Worm (Caenorhabditis elegans) whole organism, young adult: ENCODE data around the gene F39G3.2.

Experiments
- B0261.1 ChIP-seq: sonication (generic microtip); optimal IDR thresholded peaks from 2 replicates; lab custom pipeline; 2016; ENCODE audit warnings: mild to moderate bottlenecking, missing genetic modification characterization, moderate library complexity, missing compliant biosample characterization
- C06A6.2 ChIP-seq: fragments of 200-800 bp; sonication (Bioruptor generic); conservative IDR thresholded peaks from 2 replicates; pipeline ENCODE4 v1.3.6; 2022; ENCODE audit warnings: missing genetic modification characterization, missing compliant biosample characterization
- D2030.7 ChIP-seq: fragments of 200-800 bp; sonication (Bioruptor generic); IDR thresholded peaks from 2 replicates; pipeline ENCODE4 v1.3.6; 2022; ENCODE audit warnings: missing genetic modification reagents, missing genetic modification characterization, missing compliant biosample characterization
- F22D6.2 ChIP-seq: sonication (generic microtip); optimal IDR thresholded peaks from 2 replicates; lab custom pipeline; 2016; ENCODE audit warnings: mild to moderate bottlenecking, missing genetic modification characterization, missing compliant biosample characterization
- F33H1.4 ChIP-seq: fragments of 200-800 bp; sonication (Bioruptor generic); IDR thresholded peaks from 2 replicates; pipeline ENCODE4 v1.3.6; 2022; ENCODE audit warnings: missing genetic modification reagents, missing genetic modification characterization, missing compliant biosample characterization
- F39B2.1 ChIP-seq: fragments of 200-800 bp; sonication (Bioruptor generic); IDR thresholded peaks from 2 replicates; pipeline ENCODE4 v1.3.6; 2022; ENCODE audit warnings: missing genetic modification reagents, missing genetic modification characterization, missing compliant biosample characterization
- K11D2.4 ChIP-seq: fragments of 200-800 bp; sonication (Bioruptor generic); IDR thresholded peaks from 2 replicates; pipeline ENCODE4 v1.3.6; 2022; ENCODE audit warnings: missing genetic modification reagents, missing genetic modification characterization, missing compliant biosample characterization
- K12H6.12 ChIP-seq: fragments of 200-800 bp; sonication (Bioruptor generic); optimal IDR thresholded peaks from 2 replicates; lab custom pipeline; 2018; ENCODE audit warnings: mild to moderate bottlenecking, missing genetic modification characterization, missing compliant biosample characterization
- Y56A3A.18 ChIP-seq: fragments of 200-800 bp; sonication (Bioruptor generic); IDR thresholded peaks from 2 replicates; pipeline ENCODE4 v1.3.6; 2022; ENCODE audit warnings: missing genetic modification reagents, missing genetic modification characterization, missing compliant biosample characterization
- Y67H2A.10 ChIP-seq: fragments of 200-800 bp; sonication (Bioruptor generic); conservative IDR thresholded peaks from 2 replicates; pipeline ENCODE4 v1.3.6; 2022; ENCODE audit warnings: missing genetic modification reagents, missing genetic modification characterization, missing compliant biosample characterization
- athp-1 ChIP-seq: sonication (generic microtip); optimal IDR thresholded peaks from 2 replicates; lab custom pipeline; 2017; ENCODE audit warnings: mild to moderate bottlenecking, missing genetic modification characterization, missing compliant biosample characterization
- attf-3 ChIP-seq: fragments of 200-800 bp; sonication (Bioruptor generic); conservative IDR thresholded peaks from 2 replicates; pipeline ENCODE4 v1.3.6; 2022; ENCODE audit warnings: missing genetic modification reagents, missing genetic modification characterization, missing compliant biosample characterization
- attf-6 ChIP-seq: fragments of 200-800 bp; sonication (Bioruptor generic); IDR thresholded peaks from 2 replicates; pipeline ENCODE4 v1.3.6; 2022; ENCODE audit warnings: missing genetic modification reagents, missing genetic modification characterization, missing compliant biosample characterization
- ccch-3 ChIP-seq: fragments of 200-800 bp; sonication (Bioruptor generic); optimal IDR thresholded peaks from 2 replicates; lab custom pipeline; 2018; ENCODE audit warnings: mild to moderate bottlenecking, missing genetic modification characterization, missing compliant biosample characterization
- ceh-40 ChIP-seq: fragments of 200-800 bp; sonication (Bioruptor generic); IDR thresholded peaks from 2 replicates; pipeline ENCODE4 v1.3.6; 2022; ENCODE audit warnings: missing genetic modification characterization, missing compliant biosample characterization
- ceh-58 ChIP-seq: fragments of 200-800 bp; sonication (Bioruptor generic); IDR thresholded peaks from 2 replicates; pipeline ENCODE4 v1.3.6; 2022; ENCODE audit warnings: missing genetic modification characterization, missing compliant biosample characterization
- die-1 ChIP-seq: sonication (generic microtip); optimal IDR thresholded peaks from 2 replicates; lab custom pipeline; 2016; ENCODE audit warnings: missing genotype, mild to moderate bottlenecking, missing genetic modification characterization, missing compliant biosample characterization
- dox-1 ChIP-seq: fragments of 200-800 bp; sonication (Bioruptor generic); IDR thresholded peaks from 2 replicates; pipeline ENCODE4 v1.3.6; 2022; ENCODE audit warnings: missing genetic modification reagents, missing genetic modification characterization, missing compliant biosample characterization
- egl-18 ChIP-seq: fragments of 200-800 bp; sonication (Bioruptor generic); IDR thresholded peaks from 2 replicates; pipeline ENCODE4 v1.3.6; 2022; ENCODE audit warnings: missing genetic modification reagents, missing genetic modification characterization, missing compliant biosample characterization
- ekl-4 ChIP-seq: fragments of 200-800 bp; sonication (Bioruptor generic); IDR thresholded peaks from 2 replicates; pipeline ENCODE4 v1.3.6; 2022; ENCODE audit warnings: missing genetic modification reagents, missing genetic modification characterization, missing compliant biosample characterization
- gei-17 ChIP-seq: fragments of 200-800 bp; sonication (Bioruptor generic); optimal IDR thresholded peaks from 2 replicates; lab custom pipeline; 2018; ENCODE audit warnings: mild to moderate bottlenecking, missing genetic modification characterization, missing compliant biosample characterization
- hlh-12 ChIP-seq: sonication (generic microtip); optimal IDR thresholded peaks from 2 replicates; lab custom pipeline; 2016; ENCODE audit warnings: missing genetic modification characterization, missing compliant biosample characterization
- hmg-1.2 ChIP-seq: fragments of 200-800 bp; sonication (Bioruptor generic); IDR thresholded peaks from 2 replicates; pipeline ENCODE4 v1.3.6; 2022; ENCODE audit warnings: missing genetic modification reagents, missing genetic modification characterization, missing compliant biosample characterization
- hrde-1 ChIP-seq: sonication (generic microtip); optimal IDR thresholded peaks from 2 replicates; lab custom pipeline; 2016; ENCODE audit warnings: missing genetic modification characterization, mild to moderate bottlenecking, missing compliant biosample characterization, moderate library complexity, missing genotype, missing genetic modification reagents, borderline replicate concordance
- hsf-1 ChIP-seq: fragments of 200-800 bp; sonication (Bioruptor generic); IDR thresholded peaks from 2 replicates; pipeline ENCODE4 v1.3.6; 2022; ENCODE audit warnings: missing genetic modification reagents, missing genetic modification characterization, missing compliant biosample characterization
- lag-1 ChIP-seq: fragments of 200-800 bp; sonication (Bioruptor generic); IDR thresholded peaks from 2 replicates; pipeline ENCODE4 v1.3.6; 2022; ENCODE audit warnings: missing genetic modification reagents, missing genetic modification characterization, missing compliant biosample characterization
- let-607 ChIP-seq, 2 experiments: fragments of 200-800 bp in 1 of 2; sonication (Bioruptor generic) in 1 of 2; sonication (generic microtip) in 1 of 2; optimal IDR thresholded peaks; 2 replicates each; lab custom pipeline; 2016 to 2018; ENCODE audit warnings: mild to moderate bottlenecking in 2 of 2, missing compliant biosample characterization in 2 of 2, missing genetic modification characterization in 2 of 2, moderate library complexity in 2 of 2, missing genotype in 1 of 2
- lin-26 ChIP-seq: fragments of 200-800 bp; sonication (Bioruptor generic); IDR thresholded peaks from 2 replicates; pipeline ENCODE4 v1.3.6; 2022; ENCODE audit warnings: missing genetic modification reagents, missing genetic modification characterization, missing compliant biosample characterization
- lin-35 ChIP-seq, 3 experiments: fragments of 150-350 bp in 2 of 3; sonication (generic microtip) in 1 of 3; optimal IDR thresholded peaks; 2 replicates each; lab custom pipeline; 2014 to 2018; ENCODE audit warnings: missing biosample characterization in 3 of 3, missing genetic modification characterization in 3 of 3, missing genetic modification reagents in 3 of 3
- lin-54 ChIP-seq: fragments of 200-800 bp; sonication (Bioruptor generic); optimal IDR thresholded peaks from 2 replicates; lab custom pipeline; 2018; ENCODE audit warnings: mild to moderate bottlenecking, missing genetic modification characterization, missing compliant biosample characterization
- lir-1 ChIP-seq: fragments of 200-800 bp; sonication (Bioruptor generic); conservative IDR thresholded peaks from 2 replicates; pipeline ENCODE4 v1.3.6; 2022; ENCODE audit warnings: missing genetic modification reagents, missing genetic modification characterization, missing compliant biosample characterization
- lsl-1 ChIP-seq: fragments of 200-800 bp; sonication (Bioruptor generic); optimal IDR thresholded peaks from 2 replicates; lab custom pipeline; 2018; ENCODE audit warnings: mild to moderate bottlenecking, missing genetic modification characterization, moderate library complexity, missing compliant biosample characterization
- madf-8 ChIP-seq: fragments of 200-800 bp; sonication (Bioruptor generic); conservative IDR thresholded peaks from 2 replicates; pipeline ENCODE4 v1.3.6; 2022; ENCODE audit warnings: missing genetic modification reagents, missing genetic modification characterization, missing compliant biosample characterization
- mel-28 ChIP-seq: sonication (generic microtip); optimal IDR thresholded peaks from 2 replicates; lab custom pipeline; 2016; ENCODE audit warnings: borderline replicate concordance, mild to moderate bottlenecking, missing genetic modification characterization, missing compliant biosample characterization
- nfya-2 ChIP-seq: fragments of 200-800 bp; sonication (Bioruptor generic); IDR thresholded peaks from 2 replicates; pipeline ENCODE4 v1.3.6; 2022; ENCODE audit warnings: missing genetic modification reagents, missing genetic modification characterization, missing compliant biosample characterization
- nhr-179 ChIP-seq: sonication (generic microtip); optimal IDR thresholded peaks from 2 replicates; lab custom pipeline; 2016; ENCODE audit warnings: mild to moderate bottlenecking, missing genetic modification characterization, missing compliant biosample characterization
- nhr-27 ChIP-seq: fragments of 200-800 bp; sonication (Bioruptor generic); optimal IDR thresholded peaks from 2 replicates; lab custom pipeline; 2018; ENCODE audit warnings: mild to moderate bottlenecking, missing genetic modification characterization, moderate library complexity, missing compliant biosample characterization
- nhr-90 ChIP-seq: sonication (generic microtip); optimal IDR thresholded peaks from 2 replicates; lab custom pipeline; 2016; ENCODE audit warnings: missing genotype, mild to moderate bottlenecking, missing genetic modification characterization, missing compliant biosample characterization
- pbrm-1 ChIP-seq: fragments of 200-800 bp; sonication (Bioruptor generic); IDR thresholded peaks from 2 replicates; pipeline ENCODE4 v1.3.6; 2022; ENCODE audit warnings: missing genetic modification reagents, missing genetic modification characterization, missing compliant biosample characterization
- rec-8 ChIP-seq, 2 experiments: sonication (generic microtip); optimal IDR thresholded peaks; 2 replicates each; lab custom pipeline; 2016; ENCODE audit warnings: mild to moderate bottlenecking in 2 of 2, missing genetic modification characterization in 2 of 2, missing genetic modification reagents in 2 of 2, missing genotype in 2 of 2, missing biosample characterization in 1 of 2, missing compliant biosample characterization in 1 of 2, moderate library complexity in 1 of 2
- tbp1 ChIP-seq: fragments of 200-800 bp; sonication (Bioruptor generic); optimal IDR thresholded peaks from 2 replicates; lab custom pipeline; 2018; ENCODE audit warnings: mild to moderate bottlenecking, missing genetic modification characterization, missing compliant biosample characterization
- xnd-1 ChIP-seq: sonication (generic microtip); optimal IDR thresholded peaks from 2 replicates; lab custom pipeline; 2016; ENCODE audit warnings: missing genotype, missing genetic modification reagents, missing genetic modification characterization, missing compliant biosample characterization
- ztf-22 ChIP-seq: fragments of 200-800 bp; sonication (Bioruptor generic); optimal IDR thresholded peaks from 2 replicates; lab custom pipeline; 2018; ENCODE audit warnings: mild to moderate bottlenecking, missing genetic modification characterization, moderate library complexity, missing compliant biosample characterization
- ztf-3 ChIP-seq: fragments of 200-800 bp; sonication (Bioruptor generic); optimal IDR thresholded peaks from 2 replicates; lab custom pipeline; 2018; ENCODE audit warnings: mild to moderate bottlenecking, missing genetic modification characterization, missing compliant biosample characterization
- ztf-6 ChIP-seq: fragments of 200-800 bp; sonication (Bioruptor generic); IDR thresholded peaks from 2 replicates; pipeline ENCODE4 v1.3.6; 2022; ENCODE audit warnings: missing genetic modification reagents, missing genetic modification characterization, missing compliant biosample characterization

F39G3.2 gene

DNA sequence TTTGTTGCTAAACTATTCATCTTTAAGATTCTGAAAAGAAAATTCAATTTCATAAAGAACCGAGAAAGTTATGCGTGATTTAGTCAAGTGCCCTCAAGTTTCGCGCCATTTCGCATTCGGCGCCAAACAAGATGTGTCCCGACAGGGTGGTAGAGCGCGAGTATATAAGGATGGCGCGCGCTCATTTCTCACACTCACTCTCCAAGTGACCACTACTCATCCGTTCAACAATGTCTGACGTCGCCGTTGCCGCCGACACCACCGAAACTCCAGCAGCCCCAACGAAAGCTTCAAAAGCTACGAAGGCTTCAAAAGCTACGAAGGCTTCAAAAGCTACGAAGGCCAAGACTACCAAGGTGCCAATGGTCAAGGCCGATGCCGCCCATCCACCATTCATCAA lies 16.5 kb downstream of the F39G3.2 start, which contains the start of gene hil-4 (continued):
- TF ChIP-seq hrde-1 (tag; lab: Kevin White, UChicago) (no peak), hlh-12 (tag; lab: Kevin White, UChicago) (no peak), F39B2.1 (GFP tag; lab: Robert Waterston, UW) (peak; percentile 99), Y56A3A.18 (no peak), B0261.1 (tag; lab: Kevin White, UChicago) (no peak), F33H1.4 (GFP tag; lab: Robert Waterston, UW) (peak; percentile 79), nhr-27 (tag; lab: Kevin White, UChicago) (no peak), let-607 (tag; optimal IDR thresholded peaks at IDR 0.05; lab: Kevin White, UChicago) (no peak), xnd-1 (peak; percentile 80), attf-3 (GFP tag; lab: Robert Waterston, UW) (no peak), F22D6.2 (tag; lab: Kevin White, UChicago) (no peak), ztf-22 (GFP tag; lab: Kevin White, UChicago) (no peak), attf-6 (peak; percentile 32; the same call in 1 of the 2 replicates), hsf-1 (GFP tag; lab: Robert Waterston, UW) (peak; percentile 78), athp-1 (tag; lab: Kevin White, UChicago) (no peak), mel-28 (tag; lab: Kevin White, UChicago) (no peak), die-1 (tag; lab: Kevin White, UChicago) (no peak), nhr-179 (tag; lab: Kevin White, UChicago) (no peak), gei-17 (GFP tag; lab: Kevin White, UChicago) (no peak), lin-54 (GFP tag; lab: Kevin White, UChicago) (peak; percentile 53), ceh-58 (GFP tag; lab: Robert Waterston, UW) (no peak), D2030.7 (GFP tag; lab: Robert Waterston, UW) (peak; percentile 90), egl-18 (GFP tag; lab: Robert Waterston, UW) (no peak), rec-8 (tag; optimal IDR thresholded peaks at IDR 0.05; lab: Kevin White, UChicago) (no peak), lsl-1 (GFP tag; lab: Kevin White, UChicago) (peak; percentile 74), ceh-40 (GFP tag; lab: Robert Waterston, UW) (no peak), madf-8 (peak; percentile 86), nfya-2 (GFP tag; lab: Robert Waterston, UW) (no peak), Y67H2A.10 (peak; percentile 20; the same call in 1 of the 2 replicates), pbrm-1 (peak; percentile 89), lag-1 (GFP tag; lab: Robert Waterston, UW) (no peak), hmg-1.2 (GFP tag; lab: Robert Waterston, UW) (peak; percentile 45; the same call in 1 of the 2 replicates), tbp1 (GFP tag; lab: Kevin White, UChicago) (peak; percentile 69), lin-35 (GFP tag; optimal IDR thresholded peaks at IDR 0.05; lab: Kevin White, UChicago) (peak in 1 of 3 experiments; percentile 16), K12H6.12 (no peak), dox-1 (GFP tag; lab: Robert Waterston, UW) (peak; percentile 87), K11D2.4 (GFP tag; lab: Robert Waterston, UW) (no peak), nhr-90 (tag; lab: Kevin White, UChicago) (no peak), ekl-4 (peak; percentile 74; the same call in 1 of the 2 replicates), C06A6.2 (GFP tag; lab: Robert Waterston, UW) (no peak), lir-1 (GFP tag; lab: Robert Waterston, UW) (0 out of 2 replicates have a peak, but pooled peaks have one; percentile 35), ztf-3 (GFP tag; lab: Kevin White, UChicago) (no peak), ztf-6 (0 out of 2 replicates have a peak, but pooled peaks have one; percentile 49), lin-26 (GFP tag; lab: Robert Waterston, UW) (no peak), ccch-3 (GFP tag; lab: Kevin White, UChicago) (no peak)
